Fruit fly (Drosophila melanogaster): ENCODE data around the gene CG4598.

The CG4598 gene

DNA sequence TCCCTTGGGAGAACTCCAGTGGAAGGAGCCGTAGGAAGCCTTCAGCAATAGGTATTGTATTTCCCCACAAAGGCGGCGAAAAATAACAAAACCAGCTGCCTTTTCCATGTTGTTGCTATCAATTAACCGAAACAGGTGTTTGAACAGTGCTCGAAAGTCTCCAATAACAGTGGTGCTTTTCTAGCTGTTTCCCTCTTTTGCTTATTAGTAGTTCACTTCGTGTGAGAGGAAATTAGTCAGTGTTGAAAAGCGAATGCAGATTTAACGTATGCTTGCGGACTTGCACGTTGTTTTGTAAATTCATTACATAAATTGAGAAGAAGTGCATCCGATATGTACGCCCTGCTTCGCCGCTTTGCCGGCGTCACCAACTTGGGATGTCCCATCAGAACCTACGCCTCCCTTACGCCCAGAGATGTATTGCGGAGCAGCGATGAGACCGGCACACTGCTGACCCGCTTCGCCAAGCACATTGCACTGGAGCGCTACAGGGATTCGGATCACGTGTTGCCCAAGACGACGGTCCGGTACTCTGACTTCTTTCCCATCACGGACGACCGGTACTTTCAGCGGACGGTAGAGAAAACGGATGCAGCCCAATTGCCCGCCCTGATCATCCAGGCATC, 20.3 kb downstream of the CG4598 start, which contains the start of the genes Datp and CG4619 (continued):
- TF ChIP-seq bab2 (GFP tag; optimal IDR thresholded peaks at IDR 0.05) (peak; percentile 5), Myb (GFP tag; optimal IDR thresholded peaks at IDR 0.05) (peak; percentile 80), lov (optimal IDR thresholded peaks at IDR 0.05) (no peak), lov (GFP tag; IDR thresholded peaks at IDR 0.05) (peak; percentile 72; the same call in 1 of the 3 replicates), CG1233 (GFP tag; optimal IDR thresholded peaks at IDR 0.05) (no peak), E2f2 (GFP tag; IDR thresholded peaks at IDR 0.05) (peak; percentile 32; the same call in 1 of the 2 replicates), Dbx (GFP tag; IDR thresholded peaks at IDR 0.05) (peak; percentile 62; the same call in 2 of the 3 replicates), stwl (tag; optimal IDR thresholded peaks at IDR 0.05) (peak; percentile 78), hbn (GFP tag; IDR thresholded peaks at IDR 0.05; ENCODE audit: partially characterized antibody) (no peak), zfh2 (GFP tag; optimal IDR thresholded peaks at IDR 0.05) (peak; percentile 77), crc (GFP tag; optimal IDR thresholded peaks at IDR 0.05) (no peak), Hr3 (GFP tag; optimal IDR thresholded peaks at IDR 0.05) (no peak), aop (GFP tag; IDR thresholded peaks at IDR 0.05) (no peak), Side (GFP tag; optimal IDR thresholded peaks at IDR 0.05) (peak; percentile 27), Blimp-1 (GFP tag; optimal IDR thresholded peaks at IDR 0.05) (no peak), unc-4 (GFP tag; IDR thresholded peaks at IDR 0.05; ENCODE audit: partially characterized antibody) (peak; percentile 37; the same call in 1 of the 2 replicates), CG4360 (GFP tag; IDR thresholded peaks at IDR 0.05) (peak; percentile 64), CG7839 (tag; optimal IDR thresholded peaks at IDR 0.05) (no peak), CG17802 (tag; optimal IDR thresholded peaks at IDR 0.05) (no peak), CG12942 (GFP tag; optimal IDR thresholded peaks at IDR 0.05) (peak; percentile 50), Aef1 (GFP tag; IDR thresholded peaks at IDR 0.05) (peak; percentile 59; the same call in 2 of the 3 replicates), disco-r (GFP tag; optimal IDR thresholded peaks at IDR 0.05) (peak; percentile 20), HLH54F (GFP tag; optimal IDR thresholded peaks at IDR 0.05) (peak; percentile 67), HHEX (GFP tag; optimal IDR thresholded peaks at IDR 0.05) (peak; percentile 7), Ets65A (GFP tag) (peak; percentile 91), zf30C (GFP tag; optimal IDR thresholded peaks at IDR 0.05) (peak; percentile 19), CG32772 (GFP tag; IDR thresholded peaks at IDR 0.05) (0 out of 2 replicates have a peak, but pooled peaks have one; percentile 6), CG6689 (GFP tag; IDR thresholded peaks at IDR 0.05) (no peak), CG18619 (GFP tag; optimal IDR thresholded peaks at IDR 0.05) (peak; percentile 54), CG12659 (GFP tag; optimal IDR thresholded peaks at IDR 0.05) (peak; percentile 44), crp (GFP tag; optimal IDR thresholded peaks at IDR 0.05) (peak in 1 of 2 experiments; percentile 87), CG7271 (tag; optimal IDR thresholded peaks at IDR 0.05) (no peak), BEAF-32 (GFP tag; optimal IDR thresholded peaks at IDR 0.05) (peak; percentile 23), kah (GFP tag; optimal IDR thresholded peaks at IDR 0.05) (peak; percentile 97), Antp (GFP tag; optimal IDR thresholded peaks at IDR 0.05) (peak; percentile 33), cg (GFP tag; optimal IDR thresholded peaks at IDR 0.05) (no peak), Ets97D (GFP tag; optimal IDR thresholded peaks at IDR 0.05) (peak; percentile 51), H15 (GFP tag; IDR thresholded peaks at IDR 0.05) (peak; percentile 65; the same call in 2 of the 3 replicates), CG13424 (tag; optimal IDR thresholded peaks at IDR 0.05) (peak; percentile 3), zfh1 (GFP tag; IDR thresholded peaks at IDR 0.05) (peak; percentile 52; the same call in 2 of the 3 replicates), btn (GFP tag; optimal IDR thresholded peaks at IDR 0.05) (no peak), CG16815 (GFP tag; optimal IDR thresholded peaks at IDR 0.05) (no peak), bbx (GFP tag; IDR thresholded peaks at IDR 0.05; ENCODE audit: partially characterized antibody) (peak; percentile 46), dysf (GFP tag; IDR thresholded peaks at IDR 0.05) (peak; percentile 55; the same call in 2 of the 3 replicates), CG18764 (GFP tag; optimal IDR thresholded peaks at IDR 0.05) (peak; percentile 32), CG8089 (GFP tag; optimal IDR thresholded peaks at IDR 0.05) (peak; percentile 28), Kr (GFP tag; optimal IDR thresholded peaks at IDR 0.05) (no peak), Gsc (GFP tag; IDR thresholded peaks at IDR 0.05) (no peak), Jarid2 (GFP tag; optimal IDR thresholded peaks at IDR 0.05) (peak; percentile 6)

All from whole organism, embryonic.